Fruit fly (Drosophila melanogaster): Measurements from ENCODE around the gene CG13857.

DNA sequence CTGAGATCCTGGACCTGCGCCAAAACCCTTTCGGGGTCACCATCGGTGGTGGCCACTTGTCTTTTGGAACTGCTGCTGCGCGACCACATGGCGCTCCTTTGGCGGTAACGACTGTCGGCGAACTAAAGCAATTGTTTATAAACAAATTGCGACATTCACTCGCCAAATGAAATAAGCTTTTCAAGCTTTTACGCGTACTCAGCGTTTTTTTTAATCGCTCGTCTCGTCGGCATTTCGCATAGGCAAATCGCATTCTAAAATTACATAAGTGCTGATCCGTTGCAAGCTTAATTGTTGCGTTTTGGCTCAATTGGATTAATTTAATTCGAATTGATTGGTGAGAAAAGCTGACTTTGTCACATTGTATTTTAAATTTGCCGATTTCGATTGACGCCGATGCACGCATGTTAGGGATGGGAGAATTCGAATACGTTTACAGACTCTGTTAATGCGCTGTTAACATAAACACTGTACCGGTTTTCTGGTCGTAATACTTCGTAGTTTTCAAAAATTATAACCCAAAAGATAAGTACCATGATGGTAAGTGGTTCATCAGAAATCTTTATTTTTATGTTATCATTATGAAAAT lies 30.8 kb upstream of the CG13857 start, which contains the start of gene pinta:
- TF ChIP-seq CG12768 (GFP tag; optimal IDR thresholded peaks at IDR 0.05) = no peak
- no peak for TF ChIP-seq kay (GFP tag; ENCODE audit: borderline replicate concordance)
- no peak for TF ChIP-seq Hr96 (GFP tag; optimal IDR thresholded peaks at IDR 0.05)
- TF ChIP-seq CG1620 (GFP tag; optimal IDR thresholded peaks at IDR 0.05) = no peak
- TF ChIP-seq bab1 (GFP tag; optimal IDR thresholded peaks at IDR 0.05) = peak; percentile 8
- TF ChIP-seq toe (GFP tag; optimal IDR thresholded peaks at IDR 0.05) = no peak
- no peak for TF ChIP-seq CG5204 (GFP tag; optimal IDR thresholded peaks at IDR 0.05)
- TF ChIP-seq cnc (optimal IDR thresholded peaks at IDR 0.05) = no peak
- no peak for TF ChIP-seq CG14711 (tag; optimal IDR thresholded peaks at IDR 0.05)

Data from whole organism, adult.